Worm (Caenorhabditis elegans) whole organism, mixed stage, embryonic: ENCODE data around the gene npr-42.
A peak's percentile ranks its signal among the peaks of the same experiment; 100 is the strongest.

Experiments used
- M03D4.4 ChIP-seq: sonication (generic microtip); optimal IDR thresholded peaks from 2 replicates; lab custom pipeline; 2017; ENCODE audit warnings: mild to moderate bottlenecking, missing genetic modification characterization, missing compliant biosample characterization
- bed-3 ChIP-seq: fragments of 200-800 bp; sonication (Bioruptor generic); optimal IDR thresholded peaks from 3 replicates; lab custom pipeline; 2018; ENCODE audit warnings: mild to moderate bottlenecking, missing genetic modification characterization, moderate library complexity, missing compliant biosample characterization
- blmp-1 ChIP-seq: fragments of 150-350 bp; optimal IDR thresholded peaks from 2 replicates; lab custom pipeline; 2014; ENCODE audit warnings: missing biosample characterization, missing genetic modification characterization
- ceh-39 ChIP-seq: fragments of 150-350 bp; optimal IDR thresholded peaks from 2 replicates; lab custom pipeline; 2014; ENCODE audit warnings: missing biosample characterization, missing genetic modification characterization
- ceh-43 ChIP-seq: fragments of 200-800 bp; sonication (Bioruptor generic); optimal IDR thresholded peaks from 2 replicates; lab custom pipeline; 2018; ENCODE audit warnings: mild to moderate bottlenecking, missing genetic modification characterization, moderate library complexity, missing compliant biosample characterization
- ceh-83 ChIP-seq: fragments of 200-800 bp; sonication (Bioruptor generic); optimal IDR thresholded peaks from 2 replicates; lab custom pipeline; 2018; ENCODE audit warnings: mild to moderate bottlenecking, missing genetic modification characterization, missing compliant biosample characterization
- ces-1 ChIP-seq: fragments of 150-350 bp; optimal IDR thresholded peaks from 2 replicates; lab custom pipeline; 2014; ENCODE audit warnings: missing biosample characterization, missing genetic modification reagents, missing genetic modification characterization
- cnd-1 ChIP-seq: fragments of 200-800 bp; sonication (Bioruptor generic); optimal IDR thresholded peaks from 2 replicates; lab custom pipeline; 2018; ENCODE audit warnings: mild to moderate bottlenecking, missing genetic modification characterization, missing compliant biosample characterization
- drap-1 ChIP-seq: fragments of 200-800 bp; sonication (Bioruptor generic); optimal IDR thresholded peaks from 3 replicates; lab custom pipeline; 2018; ENCODE audit warnings: mild to moderate bottlenecking, missing genetic modification characterization, missing compliant biosample characterization
- elt-1 ChIP-seq: sonication (generic microtip); optimal IDR thresholded peaks from 2 replicates; lab custom pipeline; 2017; ENCODE audit warnings: missing genetic modification characterization, mild to moderate bottlenecking, missing compliant biosample characterization, antibody characterized with exemption, moderate library complexity, borderline replicate concordance; ENCODE audit not compliant: insufficient read depth
- elt-3 ChIP-seq: fragments of 150-350 bp; optimal IDR thresholded peaks from 2 replicates; lab custom pipeline; 2014; ENCODE audit warnings: missing biosample characterization, missing genetic modification characterization
- flh-1 ChIP-seq: fragments of 200-800 bp; sonication (Bioruptor generic); optimal IDR thresholded peaks from 2 replicates; lab custom pipeline; 2018; ENCODE audit warnings: mild to moderate bottlenecking, missing genetic modification characterization, moderate library complexity, missing compliant biosample characterization
- ham-2 ChIP-seq: fragments of 200-800 bp; sonication (Bioruptor generic); optimal IDR thresholded peaks from 2 replicates; lab custom pipeline; 2018; ENCODE audit warnings: mild to moderate bottlenecking, missing genetic modification characterization, missing compliant biosample characterization
- hlh-1 ChIP-seq: fragments of 150-350 bp; optimal IDR thresholded peaks from 2 replicates; lab custom pipeline; 2014; ENCODE audit warnings: missing biosample characterization, missing genetic modification reagents, missing genetic modification characterization
- lin-13 ChIP-seq: fragments of 150-350 bp; optimal IDR thresholded peaks from 2 replicates; lab custom pipeline; 2014; ENCODE audit warnings: missing biosample characterization, missing genetic modification characterization
- lin-32 ChIP-seq: fragments of 200-800 bp; sonication (Bioruptor generic); optimal IDR thresholded peaks from 2 replicates; lab custom pipeline; 2018; ENCODE audit warnings: mild to moderate bottlenecking, missing genetic modification characterization, missing compliant biosample characterization
- lsy-2 ChIP-seq: fragments of 150-350 bp; optimal IDR thresholded peaks from 2 replicates; lab custom pipeline; 2014; ENCODE audit warnings: missing biosample characterization, missing genetic modification characterization
- mab-5 ChIP-seq: fragments of 150-350 bp; optimal IDR thresholded peaks from 2 replicates; lab custom pipeline; 2014; ENCODE audit warnings: missing biosample characterization, missing genetic modification characterization
- mep-1 ChIP-seq: fragments of 150-350 bp; optimal IDR thresholded peaks from 2 replicates; lab custom pipeline; 2017; ENCODE audit warnings: missing biosample characterization, missing genetic modification reagents, missing genetic modification characterization, inconsistent platforms
- mls-2 ChIP-seq: sonication (generic microtip); optimal IDR thresholded peaks from 2 replicates; lab custom pipeline; 2016; ENCODE audit warnings: mild to moderate bottlenecking, missing genetic modification characterization, moderate library complexity, missing compliant biosample characterization
- nhr-12 ChIP-seq: fragments of 150-350 bp; optimal IDR thresholded peaks from 2 replicates; lab custom pipeline; 2014; ENCODE audit warnings: missing biosample characterization, missing genetic modification characterization
- nhr-2 ChIP-seq: fragments of 150-350 bp; optimal IDR thresholded peaks from 2 replicates; lab custom pipeline; 2014; ENCODE audit warnings: missing biosample characterization, missing genetic modification characterization
- nhr-237 ChIP-seq: fragments of 150-350 bp; optimal IDR thresholded peaks from 2 replicates; lab custom pipeline; 2014; ENCODE audit warnings: missing biosample characterization, missing genetic modification characterization
- nhr-28 ChIP-seq: fragments of 150-350 bp; optimal IDR thresholded peaks from 2 replicates; lab custom pipeline; 2014; ENCODE audit warnings: missing biosample characterization, missing genetic modification characterization
- nhr-76 ChIP-seq: sonication (generic microtip); optimal IDR thresholded peaks from 2 replicates; lab custom pipeline; 2017; ENCODE audit warnings: missing biosample characterization, missing genetic modification characterization
- pha-4 ChIP-seq: fragments of 150-350 bp; optimal IDR thresholded peaks from 2 replicates; lab custom pipeline; 2018; ENCODE audit warnings: missing biosample characterization, missing genetic modification reagents, missing genetic modification characterization
- sem-2 ChIP-seq: fragments of 200-800 bp; sonication (Bioruptor generic); optimal IDR thresholded peaks from 2 replicates; lab custom pipeline; 2018; ENCODE audit warnings: mild to moderate bottlenecking, missing genetic modification characterization, missing compliant biosample characterization
- snpc-4 ChIP-seq: fragments of 150-350 bp; optimal IDR thresholded peaks from 2 replicates; lab custom pipeline; 2014; ENCODE audit warnings: missing biosample characterization, missing genetic modification characterization
- sptf-1 ChIP-seq: sonication (generic microtip); optimal IDR thresholded peaks from 2 replicates; lab custom pipeline; 2017; ENCODE audit warnings: mild to moderate bottlenecking, missing genetic modification characterization, moderate library complexity, missing compliant biosample characterization
- tbx-8 ChIP-seq: fragments of 200-800 bp; sonication (Bioruptor generic); optimal IDR thresholded peaks from 2 replicates; lab custom pipeline; 2018; ENCODE audit warnings: mild to moderate bottlenecking, missing genetic modification characterization, moderate library complexity, missing compliant biosample characterization
- unc-120 ChIP-seq: sonication (generic microtip); optimal IDR thresholded peaks from 2 replicates; lab custom pipeline; 2017; ENCODE audit warnings: missing genetic modification characterization, missing compliant biosample characterization; ENCODE audit not compliant: poor library complexity, severe bottlenecking
- unc-39 ChIP-seq: fragments of 150-350 bp; optimal IDR thresholded peaks from 2 replicates; lab custom pipeline; 2014; ENCODE audit warnings: missing biosample characterization, missing genetic modification characterization
- unc-62 ChIP-seq: fragments of 150-350 bp; optimal IDR thresholded peaks from 2 replicates; lab custom pipeline; 2014; ENCODE audit warnings: missing biosample characterization, missing genetic modification reagents, missing genetic modification characterization
- zip-8 ChIP-seq: fragments of 150-350 bp; optimal IDR thresholded peaks from 2 replicates; lab custom pipeline; 2014; ENCODE audit warnings: missing biosample characterization, missing genetic modification characterization
- ztf-11 ChIP-seq: fragments of 150-350 bp; optimal IDR thresholded peaks from 2 replicates; lab custom pipeline; 2014; ENCODE audit warnings: missing biosample characterization, missing genetic modification characterization

Gene npr-42

DNA sequence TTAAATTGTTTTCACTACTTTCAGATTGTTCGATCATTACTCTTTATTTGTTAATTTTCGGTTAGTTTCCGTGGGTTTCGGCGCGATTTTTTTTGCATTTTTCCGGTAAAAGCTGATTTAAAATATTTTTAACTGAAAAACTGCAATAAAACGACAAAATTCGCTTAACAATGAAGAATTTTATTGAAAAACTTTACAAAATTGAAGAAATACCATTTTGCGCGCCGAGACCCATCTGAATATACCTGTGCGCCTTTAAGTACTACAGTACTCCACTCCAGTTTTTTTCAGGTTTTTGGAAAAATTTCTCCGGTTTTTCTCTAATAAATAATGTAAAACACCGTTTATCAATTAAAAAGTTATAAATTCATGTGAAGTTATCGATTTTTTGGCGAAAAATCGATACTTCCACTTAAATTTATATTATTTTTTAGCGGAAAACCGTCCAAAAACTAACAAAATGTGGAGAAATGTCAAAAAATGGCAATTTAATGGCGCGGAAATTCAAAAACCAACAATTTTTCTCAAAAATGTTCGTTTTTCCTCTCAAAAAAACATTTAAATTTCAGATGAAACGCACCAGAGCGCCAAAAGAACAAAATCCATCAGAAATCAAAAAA, 45.1 kb upstream of the npr-42 start, which contains the start of gene C16A11.10:
Gene C16A11.10 (plus strand): TSS at position 570 of the 620 bp plus-strand sequence.
- no peak for TF ChIP-seq drap-1 (GFP tag; lab: Kevin White, UChicago)
- TF ChIP-seq lin-13 (tag; lab: Kevin White, UChicago) = no peak
- no peak for TF ChIP-seq nhr-12
- no peak for TF ChIP-seq ceh-43 (GFP tag; lab: Kevin White, UChicago)
- no peak for TF ChIP-seq bed-3 (GFP tag; lab: Kevin White, UChicago)
- TF ChIP-seq flh-1 (GFP tag; lab: Kevin White, UChicago) = no peak
- TF ChIP-seq sem-2 (GFP tag; lab: Kevin White, UChicago) = no peak
- no peak for TF ChIP-seq unc-120 (tag; lab: Kevin White, UChicago)
- no peak for TF ChIP-seq mls-2 (tag; lab: Kevin White, UChicago)
- TF ChIP-seq lin-32 (GFP tag; lab: Kevin White, UChicago) = no peak
- no peak for TF ChIP-seq nhr-237 (tag; lab: Kevin White, UChicago)
- no peak for TF ChIP-seq ham-2 (GFP tag; lab: Kevin White, UChicago)
- no peak for TF ChIP-seq hlh-1 (tag; lab: Kevin White, UChicago)
- no peak for TF ChIP-seq blmp-1
- TF ChIP-seq mab-5 (tag; lab: Kevin White, UChicago) = no peak
- no peak for TF ChIP-seq tbx-8 (GFP tag; lab: Kevin White, UChicago)
- no peak for TF ChIP-seq mep-1 (tag; lab: Kevin White, UChicago)
- no peak for TF ChIP-seq nhr-28 (tag; lab: Kevin White, UChicago)
- TF ChIP-seq M03D4.4 (tag; lab: Kevin White, UChicago) = no peak
- TF ChIP-seq ceh-39 = no peak

DNA sequence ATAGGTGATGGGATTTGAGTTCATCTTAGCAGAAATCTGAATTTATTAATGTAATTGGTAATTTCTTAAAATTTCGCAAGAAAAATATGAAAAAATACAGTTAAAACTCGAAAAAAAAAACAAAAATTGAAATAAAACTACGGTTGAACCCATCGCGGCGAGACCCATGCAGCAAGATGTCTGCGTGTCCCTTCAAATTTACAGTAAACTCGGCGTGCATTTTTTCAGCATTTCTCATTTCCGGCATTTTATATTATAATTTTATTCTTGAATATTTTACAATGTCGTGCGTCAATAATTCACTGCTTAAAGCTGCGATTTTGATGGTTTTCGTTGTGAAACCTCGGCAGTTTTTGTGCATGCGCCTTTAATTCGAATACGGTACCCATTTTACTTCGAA, 40.0 kb upstream of the npr-42 start, which contains the start of gene fbxc-43:
Gene fbxc-43 (minus strand): TSS at position 38 of the 400 bp plus-strand sequence.
- TF ChIP-seq lin-32 (GFP tag; lab: Kevin White, UChicago) = no peak
- TF ChIP-seq drap-1 (GFP tag; lab: Kevin White, UChicago) = no peak
- no peak for TF ChIP-seq lin-13 (tag; lab: Kevin White, UChicago)
- no peak for TF ChIP-seq nhr-28 (tag; lab: Kevin White, UChicago)
- TF ChIP-seq cnd-1 = no peak
- no peak for TF ChIP-seq hlh-1 (tag; lab: Kevin White, UChicago)
- no peak for TF ChIP-seq unc-39 (tag; lab: Kevin White, UChicago)

DNA sequence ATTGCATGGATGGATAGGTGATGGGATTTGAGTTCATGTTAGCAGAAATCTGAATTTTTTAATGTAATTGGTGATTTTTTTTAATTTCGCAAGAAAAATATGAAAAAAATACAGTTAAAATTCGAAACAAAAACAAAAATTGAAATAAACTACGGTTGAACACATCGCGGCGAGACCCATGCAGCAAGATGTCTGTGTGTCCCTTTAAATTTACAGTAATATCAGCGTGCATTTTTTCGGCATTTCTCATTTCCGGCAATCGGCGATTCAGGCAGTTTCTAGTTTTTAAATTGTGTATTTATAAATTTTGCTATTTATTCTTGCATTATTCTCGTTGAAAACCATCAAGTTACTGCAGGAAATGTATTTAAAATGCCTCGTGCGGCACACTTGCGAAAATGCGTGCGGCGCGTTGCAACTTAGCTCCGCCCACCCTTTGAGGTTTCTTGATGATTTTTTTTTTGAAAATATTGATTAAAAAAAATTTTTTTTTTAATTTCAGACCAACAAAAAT, 38.2 kb upstream of the npr-42 start, which contains the start of the genes fbxc-44 and C16A11.2:
Gene fbxc-44 (minus strand): TSS at position 51 of the 514 bp plus-strand sequence.
Gene C16A11.2 (plus strand): TSS at position 503 of the 514 bp plus-strand sequence.
- peak; percentile 0 for TF ChIP-seq lin-32 (GFP tag; lab: Kevin White, UChicago)
- TF ChIP-seq nhr-2 (tag; lab: Kevin White, UChicago) = no peak
- TF ChIP-seq nhr-237 (tag; lab: Kevin White, UChicago) = no peak
- no peak for TF ChIP-seq ceh-39
- TF ChIP-seq mls-2 (tag; lab: Kevin White, UChicago) = peak; percentile 69
- TF ChIP-seq sem-2 (GFP tag; lab: Kevin White, UChicago) = peak; percentile 15
- TF ChIP-seq ham-2 (GFP tag; lab: Kevin White, UChicago) = peak; percentile 40
- TF ChIP-seq ceh-83 (GFP tag; lab: Kevin White, UChicago) = peak; percentile 76
- no peak for TF ChIP-seq snpc-4 (tag; lab: Kevin White, UChicago)
- peak; percentile 58 for TF ChIP-seq lsy-2 (tag; lab: Kevin White, UChicago)
- TF ChIP-seq cnd-1 = peak; percentile 54
- peak; percentile 21 for TF ChIP-seq blmp-1
- no peak for TF ChIP-seq nhr-28 (tag; lab: Kevin White, UChicago)
- TF ChIP-seq ztf-11 = peak; percentile 54
- TF ChIP-seq elt-1 (tag; lab: Kevin White, UChicago) = peak; percentile 12
- peak; percentile 60 for TF ChIP-seq bed-3 (GFP tag; lab: Kevin White, UChicago)
- peak; percentile 49 for TF ChIP-seq drap-1 (GFP tag; lab: Kevin White, UChicago)
- TF ChIP-seq tbx-8 (GFP tag; lab: Kevin White, UChicago) = no peak
- TF ChIP-seq unc-120 (tag; lab: Kevin White, UChicago) = peak; percentile 29
- TF ChIP-seq ceh-43 (GFP tag; lab: Kevin White, UChicago) = peak; percentile 76
- TF ChIP-seq hlh-1 (tag; lab: Kevin White, UChicago) = peak; percentile 40
- peak; percentile 55 for TF ChIP-seq mab-5 (tag; lab: Kevin White, UChicago)
- TF ChIP-seq pha-4 (tag; lab: Kevin White, UChicago) = no peak
- TF ChIP-seq nhr-12 = no peak
- no peak for TF ChIP-seq unc-62
- TF ChIP-seq elt-3 = no peak
- TF ChIP-seq lin-13 (tag; lab: Kevin White, UChicago) = peak; percentile 27
- TF ChIP-seq unc-39 (tag; lab: Kevin White, UChicago) = no peak
- TF ChIP-seq M03D4.4 (tag; lab: Kevin White, UChicago) = peak; percentile 85
- peak; percentile 89 for TF ChIP-seq sptf-1 (tag; lab: Kevin White, UChicago)
- no peak for TF ChIP-seq flh-1 (GFP tag; lab: Kevin White, UChicago)
- TF ChIP-seq zip-8 = no peak
- no peak for TF ChIP-seq nhr-76 (tag; lab: Kevin White, UChicago)
- no peak for TF ChIP-seq ces-1 (GFP tag; lab: Kevin White, UChicago)
- TF ChIP-seq mep-1 (tag; lab: Kevin White, UChicago) = peak; percentile 69
